Fruit fly (Drosophila melanogaster): ENCODE measurements around the gene ND-B17.

dm6 chr2L:15748261-15748553, 2.7 kb downstream of the ND-B17 start:
- TF ChIP-seq h (GFP tag; optimal IDR thresholded peaks at IDR 0.05), result no peak
- TF ChIP-seq tai (GFP tag; optimal IDR thresholded peaks at IDR 0.05), result no peak
- TF ChIP-seq CrebA (GFP tag; optimal IDR thresholded peaks at IDR 0.05; ENCODE audit: borderline replicate concordance), result no peak
- no peak for TF ChIP-seq psq (GFP tag; optimal IDR thresholded peaks at IDR 0.05)
- TF ChIP-seq brk (GFP tag; optimal IDR thresholded peaks at IDR 0.05), result no peak
- no peak for TF ChIP-seq fru (GFP tag; optimal IDR thresholded peaks at IDR 0.05)

Data from whole organism, wandering third instar larva.